Worm (Caenorhabditis elegans): ENCODE data around the gene mfsd-6.

mfsd-6 gene

ce11 chrIII:7561872-7562271 is 17.3 kb downstream of the mfsd-6 start, which contains the start of gene lgc-12:
Gene lgc-12 (plus strand): TSS chrIII:7562172.
- TF ChIP-seq pax-3 (tag; optimal IDR thresholded peaks at IDR 0.05) (no peak), nhr-84 (tag; optimal IDR thresholded peaks at IDR 0.05) (no peak), sup-37 (GFP tag; optimal IDR thresholded peaks at IDR 0.05) (no peak), nhr-90 (tag; optimal IDR thresholded peaks at IDR 0.05; ENCODE audit: poor library complexity) (no peak), lin-13 (GFP tag; optimal IDR thresholded peaks at IDR 0.05) (no peak), fkh-8 (tag; optimal IDR thresholded peaks at IDR 0.05) (no peak)

- TF ChIP-seq nhr-20 (tag; optimal IDR thresholded peaks at IDR 0.05) (no peak), rnt-1 (tag; optimal IDR thresholded peaks at IDR 0.05) (peak; percentile 67), lin-39 (tag; optimal IDR thresholded peaks at IDR 0.05) (peak; percentile 56), fkh-10 (GFP tag; optimal IDR thresholded peaks at IDR 0.05) (no peak), dpl-1 (GFP tag; optimal IDR thresholded peaks at IDR 0.05) (no peak), tlp-1 (tag; optimal IDR thresholded peaks at IDR 0.05) (no peak), lir-3 (tag; optimal IDR thresholded peaks at IDR 0.05; ENCODE audit: poor library complexity) (no peak), irx-1 (tag; optimal IDR thresholded peaks at IDR 0.05) (peak; percentile 29), xbp-1 (tag; optimal IDR thresholded peaks at IDR 0.05) (no peak), Y116A8C.19 (tag; optimal IDR thresholded peaks at IDR 0.05; ENCODE audit: borderline replicate concordance) (no peak), C34B4.2 (tag; optimal IDR thresholded peaks at IDR 0.05) (no peak), swsn-7 (tag; optimal IDR thresholded peaks at IDR 0.05) (peak; percentile 5), snu-23 (GFP tag; optimal IDR thresholded peaks at IDR 0.05) (peak; percentile 18), lsy-2 (tag; optimal IDR thresholded peaks at IDR 0.05) (peak; percentile 45 to 60), sox-4 (tag; optimal IDR thresholded peaks at IDR 0.05) (no peak), nhr-19 (GFP tag; conservative IDR thresholded peaks at IDR 0.05) (peak; percentile 34), tbx-2 (tag; optimal IDR thresholded peaks at IDR 0.05) (peak; percentile 48), efl-1 (optimal IDR thresholded peaks at IDR 0.05) (peak; percentile 8 to 15), efl-1 (GFP tag; optimal IDR thresholded peaks at IDR 0.05 in 1 of 2) (no peak), hlh-4 (tag; optimal IDR thresholded peaks at IDR 0.05) (no peak), unc-86 (tag; optimal IDR thresholded peaks at IDR 0.05) (no peak), nhr-71 (tag; optimal IDR thresholded peaks at IDR 0.05) (peak; percentile 72), lin-14 (GFP tag; optimal IDR thresholded peaks at IDR 0.05) (peak; percentile 87)
Measured at ce11 chrIII:7559869-7560268, 19.3 kb downstream of the mfsd-6 start.

- TF ChIP-seq sox-4 (tag; optimal IDR thresholded peaks at IDR 0.05) (no peak), nhr-12 (tag; optimal IDR thresholded peaks at IDR 0.05) (no peak), ets-5 (GFP tag; IDR thresholded peaks at IDR 0.05) (no peak), isw-1 (GFP tag; IDR thresholded peaks at IDR 0.05) (no peak), zag-1 (tag; optimal IDR thresholded peaks at IDR 0.05) (no peak), nhr-85 (tag) (no peak), snu-23 (GFP tag; optimal IDR thresholded peaks at IDR 0.05) (no peak), nhr-19 (GFP tag; conservative IDR thresholded peaks at IDR 0.05) (no peak), fkh-10 (GFP tag; optimal IDR thresholded peaks at IDR 0.05) (no peak), fkh-4 (tag; optimal IDR thresholded peaks at IDR 0.05; ENCODE audit: borderline replicate concordance) (no peak), nhr-11 (tag; optimal IDR thresholded peaks at IDR 0.05) (no peak), nhr-28 (tag; optimal IDR thresholded peaks at IDR 0.05) (no peak), dsc-1 (tag; optimal IDR thresholded peaks at IDR 0.05) (no peak), nhr-47 (tag; optimal IDR thresholded peaks at IDR 0.05) (no peak), lin-35 (GFP tag; optimal IDR thresholded peaks at IDR 0.05) (no peak), zip-4 (GFP tag; optimal IDR thresholded peaks at IDR 0.05) (no peak), tbx-2 (tag; optimal IDR thresholded peaks at IDR 0.05) (no peak), tlp-1 (tag; optimal IDR thresholded peaks at IDR 0.05) (no peak), lir-3 (tag; optimal IDR thresholded peaks at IDR 0.05; ENCODE audit: poor library complexity) (no peak)
Measured at ce11 chrIII:7558658-7559057, 20.6 kb downstream of the mfsd-6 start.
